Fruit fly (Drosophila melanogaster) whole organism, embryonic: ENCODE data around the gene CG15529.
A peak's percentile ranks its signal among the peaks of the same experiment; 100 is the strongest.

Experiments
- Bgb ChIP-seq: fragments of 200-800 bp; sonication (Bioruptor generic); IDR thresholded peaks from 2 replicates; pipeline ENCODE4 v1.3.6; 2022; ENCODE audit warnings: missing biosample characterization, missing genetic modification characterization; ENCODE audit not compliant: partially characterized antibody
- CG10366 ChIP-seq: fragments of 200-800 bp; sonication (Bioruptor generic); IDR thresholded peaks from 2 replicates; pipeline ENCODE4 v1.3.6; 2022; ENCODE audit warnings: missing biosample characterization, missing genetic modification characterization
- CG13287 ChIP-seq: fragments of 200-800 bp; sonication (Bioruptor generic); IDR thresholded peaks from 2 replicates; pipeline ENCODE4 v1.3.6; 2022; ENCODE audit warnings: missing biosample characterization, missing genetic modification characterization; ENCODE audit not compliant: partially characterized antibody
- CG1529 ChIP-seq: fragments of 200-800 bp; sonication (Bioruptor generic); optimal IDR thresholded peaks from 3 replicates; lab custom pipeline; 2018; ENCODE audit warnings: missing biosample characterization, missing genetic modification characterization
- CG1603 ChIP-seq: fragments of 200-800 bp; sonication (Bioruptor generic); optimal IDR thresholded peaks from 2 replicates; lab custom pipeline; 2019; ENCODE audit warnings: missing biosample characterization, mild to moderate bottlenecking, missing genetic modification characterization, moderate library complexity
- CG17359 ChIP-seq: fragments of 200-800 bp; sonication (Bioruptor generic); optimal IDR thresholded peaks from 3 replicates; lab custom pipeline; 2018; ENCODE audit warnings: missing biosample characterization, mild to moderate bottlenecking, missing genetic modification characterization, moderate library complexity
- CG1792 ChIP-seq: fragments of 200-800 bp; sonication (Bioruptor generic); optimal IDR thresholded peaks from 2 replicates; lab custom pipeline; 2016; ENCODE audit warnings: missing biosample characterization, missing genetic modification characterization
- CG1832 ChIP-seq: fragments of 200-800 bp; sonication (Bioruptor generic); optimal IDR thresholded peaks from 2 replicates; lab custom pipeline; 2017; ENCODE audit warnings: missing biosample characterization, mild to moderate bottlenecking, missing genetic modification characterization, inconsistent platforms
- CG2116 ChIP-seq: fragments of 200-800 bp; sonication (Bioruptor generic); optimal IDR thresholded peaks from 3 replicates; lab custom pipeline; 2018; ENCODE audit warnings: missing biosample characterization, mild to moderate bottlenecking, missing genetic modification characterization
- CG31224 ChIP-seq: fragments of 200-800 bp; sonication (Bioruptor generic); IDR thresholded peaks from 2 replicates; pipeline ENCODE4 v1.3.6; 2022; ENCODE audit warnings: missing biosample characterization, missing genetic modification characterization
- CG3838 ChIP-seq: fragments of 200-800 bp; sonication (Bioruptor generic); optimal IDR thresholded peaks from 3 replicates; lab custom pipeline; 2016; ENCODE audit warnings: missing biosample characterization, missing genetic modification characterization
- CG4360 ChIP-seq: fragments of 200-800 bp; sonication (Bioruptor generic); IDR thresholded peaks from 2 replicates; pipeline ENCODE4 v1.3.6; 2022; ENCODE audit warnings: missing biosample characterization, missing genetic modification characterization
- CG4617 ChIP-seq: fragments of 200-800 bp; sonication (Bioruptor generic); optimal IDR thresholded peaks from 3 replicates; lab custom pipeline; 2016; ENCODE audit warnings: missing biosample characterization, missing genetic modification characterization, borderline replicate concordance
- CG4730 ChIP-seq: fragments of 200-800 bp; sonication (Bioruptor generic); IDR thresholded peaks from 2 replicates; pipeline ENCODE4 v1.3.6; 2022; ENCODE audit warnings: missing biosample characterization, missing genetic modification characterization
- CG6175 ChIP-seq: fragments of 200-800 bp; sonication (Bioruptor generic); IDR thresholded peaks from 3 replicates; pipeline ENCODE4 v1.3.6; 2022; ENCODE audit warnings: missing biosample characterization, missing genetic modification characterization
- CG6254 ChIP-seq: fragments of 200-800 bp; sonication (Bioruptor generic); optimal IDR thresholded peaks from 3 replicates; lab custom pipeline; 2017; ENCODE audit warnings: mild to moderate bottlenecking, missing biosample characterization, missing genetic modification reagents, missing genetic modification characterization
- CG7786 ChIP-seq: fragments of 200-800 bp; sonication (Bioruptor generic); optimal IDR thresholded peaks from 2 replicates; lab custom pipeline; 2016; ENCODE audit warnings: missing biosample characterization, missing genetic modification characterization
- CG8359 ChIP-seq: fragments of 200-800 bp; sonication (Bioruptor generic); optimal IDR thresholded peaks from 2 replicates; lab custom pipeline; 2017; ENCODE audit warnings: missing biosample characterization, mild to moderate bottlenecking, missing genetic modification characterization, borderline replicate concordance
- CG9727 ChIP-seq: fragments of 200-800 bp; sonication (Bioruptor generic); optimal IDR thresholded peaks from 3 replicates; lab custom pipeline; 2017; ENCODE audit warnings: missing biosample characterization, mild to moderate bottlenecking, missing genetic modification characterization
- CkIIα-i1 ChIP-seq: fragments of 200-800 bp; sonication (Bioruptor generic); IDR thresholded peaks from 2 replicates; pipeline ENCODE4 v1.3.6; 2022; ENCODE audit warnings: missing biosample characterization, missing genetic modification characterization
- Deaf1 ChIP-seq: fragments of 200-800 bp; optimal IDR thresholded peaks from 3 replicates; lab custom pipeline; 2019; ENCODE audit warnings: missing biosample characterization, mild to moderate bottlenecking, missing genetic modification characterization, moderate library complexity
- Dek ChIP-seq: fragments of 200-800 bp; sonication (Bioruptor generic); optimal IDR thresholded peaks from 3 replicates; lab custom pipeline; 2019; ENCODE audit warnings: missing biosample characterization, mild to moderate bottlenecking, missing genetic modification characterization, moderate library complexity
- Fer3 ChIP-seq: fragments of 200-800 bp; sonication (Bioruptor generic); optimal IDR thresholded peaks from 2 replicates; lab custom pipeline; 2018; ENCODE audit warnings: missing biosample characterization, mild to moderate bottlenecking, missing genetic modification characterization, moderate library complexity
- HmgZ ChIP-seq: fragments of 200-800 bp; sonication (Bioruptor generic); optimal IDR thresholded peaks from 2 replicates; lab custom pipeline; 2018; ENCODE audit warnings: missing biosample characterization, mild to moderate bottlenecking, missing genetic modification characterization
- Hr51 ChIP-seq, 2 experiments: fragments of 200-800 bp; sonication (Bioruptor generic); optimal IDR thresholded peaks; 2 replicates in 1 of 2; 3 replicates in 1 of 2; lab custom pipeline; 2016 to 2018; ENCODE audit warnings: missing biosample characterization in 2 of 2, missing genetic modification characterization in 2 of 2, mild to moderate bottlenecking in 1 of 2, moderate library complexity in 1 of 2
- Kr ChIP-seq: fragments of 200-800 bp; sonication (Bioruptor generic); optimal IDR thresholded peaks from 2 replicates; lab custom pipeline; 2017; ENCODE audit warnings: missing biosample characterization, mild to moderate bottlenecking, missing genetic modification characterization
- Nf-YB ChIP-seq: fragments of 200-800 bp; sonication (Bioruptor generic); optimal IDR thresholded peaks from 3 replicates; lab custom pipeline; 2019; ENCODE audit warnings: missing biosample characterization, mild to moderate bottlenecking, missing genetic modification characterization, moderate library complexity
- Pdp1 ChIP-seq, 2 experiments: fragments of 200-800 bp; sonication (Bioruptor generic); optimal IDR thresholded peaks; 3 replicates each; lab custom pipeline; 2016; ENCODE audit warnings: missing biosample characterization in 2 of 2, missing genetic modification characterization in 2 of 2, mild to moderate bottlenecking in 1 of 2, moderate library complexity in 1 of 2
- Poxn ChIP-seq: fragments of 200-800 bp; sonication (Bioruptor generic); IDR thresholded peaks from 2 replicates; pipeline ENCODE4 v1.3.6; 2022; ENCODE audit warnings: missing biosample characterization, missing genetic modification characterization
- Sin3A ChIP-seq: fragments of >200 bp; optimal IDR thresholded peaks from 2 replicates; lab custom pipeline; 2018
- cad ChIP-seq: fragments of >200 bp; optimal IDR thresholded peaks from 2 replicates; lab custom pipeline; 2017; ENCODE audit warnings: missing biosample characterization, missing genetic modification characterization
- chm ChIP-seq: fragments of 200-800 bp; sonication (Bioruptor generic); IDR thresholded peaks from 2 replicates; pipeline ENCODE4 v1.3.6; 2022; ENCODE audit warnings: missing biosample characterization, missing genetic modification characterization
- dimm ChIP-seq: fragments of 200-800 bp; sonication (Bioruptor generic); IDR thresholded peaks from 2 replicates; pipeline ENCODE4 v1.3.6; 2022; ENCODE audit warnings: missing biosample characterization, missing genetic modification characterization
- eve ChIP-seq, 2 experiments: fragments of >200 bp; optimal IDR thresholded peaks; 2 replicates each; lab custom pipeline; 2017; ENCODE audit warnings: missing biosample characterization in 2 of 2, missing genetic modification characterization in 2 of 2
- fru ChIP-seq: fragments of >200 bp; optimal IDR thresholded peaks from 2 replicates; lab custom pipeline; 2017
- gfzf ChIP-seq: fragments of 200-800 bp; sonication (Bioruptor generic); optimal IDR thresholded peaks from 2 replicates; lab custom pipeline; 2016; ENCODE audit warnings: missing biosample characterization, mild to moderate bottlenecking, missing genetic modification characterization, moderate library complexity
- gsb-n ChIP-seq: fragments of 200-800 bp; sonication (Bioruptor generic); optimal IDR thresholded peaks from 3 replicates; lab custom pipeline; 2018; ENCODE audit warnings: missing biosample characterization, mild to moderate bottlenecking, missing genetic modification characterization
- her ChIP-seq: fragments of 200-800 bp; sonication (Bioruptor generic); optimal IDR thresholded peaks from 2 replicates; lab custom pipeline; 2016; ENCODE audit warnings: missing biosample characterization, missing genetic modification characterization
- nmo ChIP-seq: fragments of 200-800 bp; sonication (Bioruptor generic); optimal IDR thresholded peaks from 2 replicates; lab custom pipeline; 2018; ENCODE audit warnings: missing biosample characterization, mild to moderate bottlenecking, missing genetic modification characterization, moderate library complexity
- oc ChIP-seq: fragments of 200-800 bp; sonication (Bioruptor generic); optimal IDR thresholded peaks from 2 replicates; lab custom pipeline; 2018; ENCODE audit warnings: missing biosample characterization, mild to moderate bottlenecking, missing genetic modification characterization, moderate library complexity
- pzg ChIP-seq: fragments of 200-800 bp; sonication (Bioruptor generic); optimal IDR thresholded peaks from 3 replicates; lab custom pipeline; 2018; ENCODE audit warnings: missing biosample characterization, mild to moderate bottlenecking, missing genetic modification characterization, moderate library complexity
- ranshi ChIP-seq: fragments of 200-800 bp; sonication (Bioruptor generic); IDR thresholded peaks from 2 replicates; pipeline ENCODE4 v1.3.6; 2022; ENCODE audit warnings: missing biosample characterization, missing genetic modification characterization
- salm ChIP-seq: fragments of 200-800 bp; sonication (Bioruptor generic); optimal IDR thresholded peaks from 2 replicates; lab custom pipeline; 2018; ENCODE audit warnings: missing biosample characterization, mild to moderate bottlenecking, missing genetic modification characterization
- sd ChIP-seq: fragments of 200-800 bp; sonication (Bioruptor generic); optimal IDR thresholded peaks from 3 replicates; lab custom pipeline; 2018; ENCODE audit warnings: missing biosample characterization, mild to moderate bottlenecking, missing genetic modification characterization, moderate library complexity
- stwl ChIP-seq: fragments of 200-800 bp; sonication (Bioruptor generic); optimal IDR thresholded peaks from 3 replicates; lab custom pipeline; 2018; ENCODE audit warnings: missing biosample characterization, mild to moderate bottlenecking, missing genetic modification characterization, moderate library complexity
- tup ChIP-seq: fragments of 200-800 bp; sonication (Bioruptor generic); optimal IDR thresholded peaks from 2 replicates; lab custom pipeline; 2016; ENCODE audit warnings: missing biosample characterization, mild to moderate bottlenecking, missing genetic modification characterization, moderate library complexity

Gene CG15529

dm6 chr3R:30179934-30180333 is 28.1 kb downstream of the CG15529 start, which contains the start of gene Bet5 (continued):
- no peak for TF ChIP-seq CG1792
- TF ChIP-seq Pdp1 (GFP tag; optimal IDR thresholded peaks at IDR 0.05; lab: Kevin White, UChicago): peak in 1 of 2 experiments; percentile 7
- TF ChIP-seq CG17359 (tag; lab: Kevin White, UChicago): no peak
- TF ChIP-seq ranshi (GFP tag; lab: Robert Waterston, UW): no peak
- TF ChIP-seq Dek (tag; lab: Kevin White, UChicago): no peak
- TF ChIP-seq sd: peak; percentile 33
- TF ChIP-seq CG10366 (GFP tag; lab: Robert Waterston, UW): no peak
- TF ChIP-seq salm (tag; lab: Kevin White, UChicago): no peak
- TF ChIP-seq CG4617 (GFP tag; lab: Kevin White, UChicago): peak; percentile 15
- TF ChIP-seq CG1832 (GFP tag; lab: Kevin White, UChicago): no peak
- no peak for TF ChIP-seq cad (GFP tag; lab: Kevin White, UChicago)
- TF ChIP-seq oc (tag; lab: Kevin White, UChicago): no peak
- TF ChIP-seq chm (GFP tag; lab: Robert Waterston, UW): no peak
- no peak for TF ChIP-seq her
- peak; percentile 60 for TF ChIP-seq Sin3A (lab: Kevin White, UChicago)
- TF ChIP-seq CG1603 (tag; lab: Kevin White, UChicago): peak; percentile 46
- no peak for TF ChIP-seq eve (GFP tag; optimal IDR thresholded peaks at IDR 0.05; lab: Kevin White, UChicago)
- peak; percentile 80 for TF ChIP-seq stwl (tag; lab: Kevin White, UChicago)
- TF ChIP-seq CG8359 (GFP tag; lab: Kevin White, UChicago): no peak
- TF ChIP-seq CG9727 (GFP tag; lab: Kevin White, UChicago): no peak
- TF ChIP-seq tup (GFP tag; lab: Kevin White, UChicago): no peak
- TF ChIP-seq CG4730 (GFP tag; lab: Robert Waterston, UW): no peak
- TF ChIP-seq CG2116 (GFP tag; lab: Kevin White, UChicago): peak; percentile 12
- TF ChIP-seq HmgZ: peak; percentile 13
- TF ChIP-seq Fer3 (tag; lab: Kevin White, UChicago): no peak
- TF ChIP-seq nmo (GFP tag; lab: Kevin White, UChicago): peak; percentile 13
- no peak for TF ChIP-seq gsb-n (tag; lab: Kevin White, UChicago)
- peak; percentile 61 for TF ChIP-seq pzg (GFP tag; lab: Kevin White, UChicago)
- TF ChIP-seq Nf-YB: no peak
- TF ChIP-seq Bgb (GFP tag; lab: Robert Waterston, UW): no peak
- no peak for TF ChIP-seq CG4360 (GFP tag; lab: Robert Waterston, UW)
- no peak for TF ChIP-seq CG6254 (GFP tag; lab: Kevin White, UChicago)
- TF ChIP-seq fru (lab: Kevin White, UChicago): no peak
- peak; percentile 56 for TF ChIP-seq CG13287 (GFP tag; lab: Robert Waterston, UW)
- TF ChIP-seq CkIIα-i1: no peak
- no peak for TF ChIP-seq CG1529
- no peak for TF ChIP-seq Kr (GFP tag; lab: Kevin White, UChicago)
- TF ChIP-seq CG7786 (GFP tag; lab: Kevin White, UChicago): no peak
- TF ChIP-seq Hr51 (GFP tag; optimal IDR thresholded peaks at IDR 0.05; lab: Kevin White, UChicago): no peak
- TF ChIP-seq gfzf (GFP tag; lab: Kevin White, UChicago): peak; percentile 48
- TF ChIP-seq, all 482 proteins: peak for 37

- no peak for TF ChIP-seq CG31224 (GFP tag; lab: Robert Waterston, UW)
- TF ChIP-seq CG3838 (GFP tag; lab: Kevin White, UChicago): no peak
- no peak for TF ChIP-seq Deaf1 (tag; lab: Kevin White, UChicago)
- TF ChIP-seq dimm: no peak
- TF ChIP-seq CG6175 (GFP tag; lab: Robert Waterston, UW): no peak
- TF ChIP-seq Poxn (GFP tag; lab: Robert Waterston, UW): no peak
These were observed 32.0 kb downstream of the CG15529 start for dm6 chr3R:30183872-30184271.
